Fruit fly (Drosophila melanogaster) whole organism, embryonic: ENCODE data around the gene Sfp33A3.

Experiments used
- Atf3 ChIP-seq: fragments of 200-800 bp; sonication (Bioruptor generic); optimal IDR thresholded peaks from 3 replicates; lab custom pipeline; 2016; ENCODE audit warnings: missing biosample characterization, missing genetic modification characterization
- CG10147 ChIP-seq: fragments of 200-800 bp; sonication (Bioruptor generic); optimal IDR thresholded peaks from 2 replicates; lab custom pipeline; 2019; ENCODE audit warnings: missing biosample characterization, mild to moderate bottlenecking, missing genetic modification characterization, moderate library complexity
- CG10267 ChIP-seq: fragments of 200-800 bp; sonication (Bioruptor generic); optimal IDR thresholded peaks from 2 replicates; lab custom pipeline; 2018; ENCODE audit warnings: missing biosample characterization, mild to moderate bottlenecking, missing genetic modification characterization, moderate library complexity
- CG12071 ChIP-seq: fragments of 200-800 bp; sonication (Bioruptor generic); optimal IDR thresholded peaks from 3 replicates; lab custom pipeline; 2018; ENCODE audit warnings: missing biosample characterization, mild to moderate bottlenecking, missing genetic modification characterization
- CG1233 ChIP-seq: fragments of 200-800 bp; sonication (Bioruptor generic); optimal IDR thresholded peaks from 4 replicates; lab custom pipeline; 2018; ENCODE audit warnings: missing biosample characterization, mild to moderate bottlenecking, missing genetic modification characterization
- CG12942 ChIP-seq: fragments of 200-800 bp; sonication (Bioruptor generic); optimal IDR thresholded peaks from 3 replicates; lab custom pipeline; 2016; ENCODE audit warnings: missing biosample characterization, missing genetic modification characterization
- CG13296 ChIP-seq: fragments of 200-800 bp; sonication (Bioruptor generic); optimal IDR thresholded peaks from 3 replicates; lab custom pipeline; 2018; ENCODE audit warnings: missing biosample characterization, mild to moderate bottlenecking, missing genetic modification characterization
- CG14014 ChIP-seq: fragments of 200-800 bp; sonication (Bioruptor generic); IDR thresholded peaks from 2 replicates; pipeline ENCODE4 v1.3.6; 2022; ENCODE audit warnings: missing biosample characterization, missing genetic modification characterization
- CG14965 ChIP-seq: fragments of 200-800 bp; sonication (Bioruptor generic); optimal IDR thresholded peaks from 2 replicates; lab custom pipeline; 2016; ENCODE audit warnings: missing biosample characterization, missing genetic modification characterization, borderline replicate concordance
- CG16863 ChIP-seq: fragments of 200-800 bp; sonication (Bioruptor generic); optimal IDR thresholded peaks from 3 replicates; lab custom pipeline; 2016; ENCODE audit warnings: missing biosample characterization, missing genetic modification characterization
- CG17359 ChIP-seq: fragments of 200-800 bp; sonication (Bioruptor generic); optimal IDR thresholded peaks from 3 replicates; lab custom pipeline; 2018; ENCODE audit warnings: missing biosample characterization, mild to moderate bottlenecking, missing genetic modification characterization, moderate library complexity
- CG17829 ChIP-seq: fragments of 200-800 bp; optimal IDR thresholded peaks from 2 replicates; lab custom pipeline; 2019; ENCODE audit warnings: missing biosample characterization, mild to moderate bottlenecking, missing genetic modification characterization, moderate library complexity
- CG18476 ChIP-seq: fragments of 200-800 bp; sonication (Bioruptor generic); optimal IDR thresholded peaks from 2 replicates; lab custom pipeline; 2016; ENCODE audit warnings: missing biosample characterization, mild to moderate bottlenecking, missing genetic modification characterization
- CG2678 ChIP-seq: fragments of 200-800 bp; sonication (Bioruptor generic); optimal IDR thresholded peaks from 3 replicates; lab custom pipeline; 2019; ENCODE audit warnings: missing biosample characterization, mild to moderate bottlenecking, missing genetic modification characterization, moderate library complexity
- CG30403 ChIP-seq: fragments of 200-800 bp; sonication (Bioruptor generic); optimal IDR thresholded peaks from 3 replicates; lab custom pipeline; 2016; ENCODE audit warnings: missing biosample characterization, missing genetic modification characterization
- CG6654 ChIP-seq: fragments of 200-800 bp; sonication (Bioruptor generic); optimal IDR thresholded peaks from 2 replicates; lab custom pipeline; 2017; ENCODE audit warnings: missing biosample characterization, mild to moderate bottlenecking, missing genetic modification characterization
- CG6813 ChIP-seq: fragments of 200-800 bp; sonication (Bioruptor generic); optimal IDR thresholded peaks from 2 replicates; lab custom pipeline; 2017; ENCODE audit warnings: missing biosample characterization, missing genetic modification characterization, mild to moderate bottlenecking, moderate library complexity, missing genetic modification reagents
- CG8281 ChIP-seq: fragments of 200-800 bp; sonication (Bioruptor generic); optimal IDR thresholded peaks from 2 replicates; lab custom pipeline; 2018; ENCODE audit warnings: missing biosample characterization, mild to moderate bottlenecking, missing genetic modification characterization, moderate library complexity
- CG9437 ChIP-seq: fragments of 200-800 bp; sonication (Bioruptor generic); optimal IDR thresholded peaks from 2 replicates; lab custom pipeline; 2018; ENCODE audit warnings: missing biosample characterization, mild to moderate bottlenecking, missing genetic modification characterization
- CG9609 ChIP-seq: fragments of 200-800 bp; sonication (Bioruptor generic); optimal IDR thresholded peaks from 3 replicates; lab custom pipeline; 2016; ENCODE audit warnings: missing biosample characterization, missing genetic modification characterization
- CG9727 ChIP-seq: fragments of 200-800 bp; sonication (Bioruptor generic); optimal IDR thresholded peaks from 3 replicates; lab custom pipeline; 2017; ENCODE audit warnings: missing biosample characterization, mild to moderate bottlenecking, missing genetic modification characterization
- D19A ChIP-seq: fragments of 200-800 bp; optimal IDR thresholded peaks from 3 replicates; lab custom pipeline; 2019; ENCODE audit warnings: missing biosample characterization, mild to moderate bottlenecking, missing genetic modification characterization, moderate library complexity
- D19B ChIP-seq: fragments of 200-800 bp; sonication (Bioruptor generic); optimal IDR thresholded peaks from 2 replicates; lab custom pipeline; 2017; ENCODE audit warnings: missing biosample characterization, mild to moderate bottlenecking, missing genetic modification characterization
- Dek ChIP-seq: fragments of 200-800 bp; sonication (Bioruptor generic); optimal IDR thresholded peaks from 3 replicates; lab custom pipeline; 2019; ENCODE audit warnings: missing biosample characterization, mild to moderate bottlenecking, missing genetic modification characterization, moderate library complexity
- Dip2 ChIP-seq: fragments of 200-800 bp; sonication (Bioruptor generic); IDR thresholded peaks from 2 replicates; pipeline ENCODE4 v1.3.6; 2022; ENCODE audit warnings: missing biosample characterization, missing genetic modification characterization
- Doc2 ChIP-seq: fragments of 200-800 bp; sonication (Bioruptor generic); IDR thresholded peaks from 2 replicates; pipeline ENCODE4 v1.3.6; 2022; ENCODE audit warnings: missing biosample characterization, missing genetic modification characterization
- ERR ChIP-seq: fragments of 200-800 bp; sonication (Bioruptor generic); optimal IDR thresholded peaks from 2 replicates; lab custom pipeline; 2016; ENCODE audit warnings: missing biosample characterization, missing genetic modification characterization
- Elba2 ChIP-seq: fragments of 200-800 bp; sonication (Bioruptor generic); optimal IDR thresholded peaks from 3 replicates; lab custom pipeline; 2016; ENCODE audit warnings: missing biosample characterization, missing genetic modification characterization
- HLHmδ ChIP-seq: fragments of 200-800 bp; sonication (Bioruptor generic); optimal IDR thresholded peaks from 2 replicates; lab custom pipeline; 2018; ENCODE audit warnings: missing biosample characterization, mild to moderate bottlenecking, missing genetic modification characterization, moderate library complexity
- Lpt ChIP-seq: fragments of >200 bp; optimal IDR thresholded peaks from 2 replicates; lab custom pipeline; 2018; ENCODE audit warnings: missing biosample characterization, missing genetic modification characterization
- Sox102F ChIP-seq: fragments of 200-800 bp; sonication (Bioruptor generic); optimal IDR thresholded peaks from 2 replicates; lab custom pipeline; 2018; ENCODE audit warnings: missing biosample characterization, mild to moderate bottlenecking, missing genetic modification characterization, moderate library complexity
- Sry-δ ChIP-seq: fragments of 200-800 bp; sonication (Bioruptor generic); optimal IDR thresholded peaks from 2 replicates; lab custom pipeline; 2016; ENCODE audit warnings: missing biosample characterization, missing genetic modification characterization
- Vsx1 ChIP-seq: fragments of 200-800 bp; sonication (Bioruptor generic); optimal IDR thresholded peaks from 2 replicates; lab custom pipeline; 2017; ENCODE audit warnings: missing biosample characterization, mild to moderate bottlenecking, missing genetic modification characterization, missing genetic modification reagents
- Xbp1 ChIP-seq: fragments of 200-800 bp; sonication (Bioruptor generic); optimal IDR thresholded peaks from 3 replicates; lab custom pipeline; 2016; ENCODE audit warnings: missing biosample characterization, mild to moderate bottlenecking, missing genetic modification characterization
- ab ChIP-seq: fragments of 200-800 bp; sonication (Bioruptor generic); optimal IDR thresholded peaks from 2 replicates; lab custom pipeline; 2016; ENCODE audit warnings: missing biosample characterization, missing genetic modification characterization
- ac ChIP-seq: fragments of 200-800 bp; sonication (Bioruptor generic); optimal IDR thresholded peaks from 3 replicates; lab custom pipeline; 2017; ENCODE audit warnings: missing biosample characterization, mild to moderate bottlenecking, missing genetic modification characterization
- al ChIP-seq: fragments of 200-800 bp; sonication (Bioruptor generic); IDR thresholded peaks from 2 replicates; pipeline ENCODE4 v1.3.6; 2022; ENCODE audit warnings: missing biosample characterization, missing genetic modification characterization
- br ChIP-seq: fragments of >200 bp; optimal IDR thresholded peaks from 2 replicates; lab custom pipeline; 2017
- cad ChIP-seq: fragments of >200 bp; optimal IDR thresholded peaks from 2 replicates; lab custom pipeline; 2017; ENCODE audit warnings: missing biosample characterization, missing genetic modification characterization
- danr ChIP-seq: fragments of 200-800 bp; sonication (Bioruptor generic); IDR thresholded peaks from 2 replicates; pipeline ENCODE4 v1.3.6; 2022; ENCODE audit warnings: missing biosample characterization, missing genetic modification characterization
- en ChIP-seq: fragments of 200-800 bp; sonication (Bioruptor generic); optimal IDR thresholded peaks from 2 replicates; lab custom pipeline; 2016; ENCODE audit warnings: missing biosample characterization, missing genetic modification characterization
- lov ChIP-seq, 2 experiments: fragments of 200-800 bp in 1 of 2; fragments of >200 bp in 1 of 2; sonication (Bioruptor generic) in 1 of 2; IDR thresholded peaks in 1 of 2; optimal IDR thresholded peaks in 1 of 2; 2 replicates in 1 of 2; 3 replicates in 1 of 2; pipeline versions ENCODE4 v1.3.6 to Lab custom; 2017 to 2022; ENCODE audit warnings: missing biosample characterization in 1 of 2, missing genetic modification characterization in 1 of 2
- nmo ChIP-seq: fragments of 200-800 bp; sonication (Bioruptor generic); optimal IDR thresholded peaks from 2 replicates; lab custom pipeline; 2018; ENCODE audit warnings: missing biosample characterization, mild to moderate bottlenecking, missing genetic modification characterization, moderate library complexity
- nom ChIP-seq: fragments of 200-800 bp; sonication (Bioruptor generic); optimal IDR thresholded peaks from 2 replicates; lab custom pipeline; 2017; ENCODE audit warnings: missing biosample characterization, missing genetic modification characterization, mild to moderate bottlenecking, moderate library complexity, missing genetic modification reagents
- phol ChIP-seq: fragments of 200-800 bp; sonication (Bioruptor generic); optimal IDR thresholded peaks from 3 replicates; lab custom pipeline; 2018; ENCODE audit warnings: missing biosample characterization, mild to moderate bottlenecking, missing genetic modification characterization, moderate library complexity
- psq ChIP-seq: fragments of 200-800 bp; sonication (Bioruptor generic); optimal IDR thresholded peaks from 2 replicates; lab custom pipeline; 2017; ENCODE audit warnings: missing biosample characterization, missing genetic modification characterization
- row ChIP-seq: fragments of 200-800 bp; sonication (Bioruptor generic); IDR thresholded peaks from 3 replicates; pipeline ENCODE4 v1.3.6; 2022; ENCODE audit warnings: missing biosample characterization, missing genetic modification characterization
- shn ChIP-seq: fragments of 200-800 bp; sonication (Bioruptor generic); optimal IDR thresholded peaks from 3 replicates; lab custom pipeline; 2016; ENCODE audit warnings: missing biosample characterization, missing genetic modification characterization
- tio ChIP-seq: fragments of 200-800 bp; sonication (Bioruptor generic); optimal IDR thresholded peaks from 2 replicates; lab custom pipeline; 2017; ENCODE audit warnings: missing biosample characterization, missing genetic modification characterization, inconsistent platforms
- ttk ChIP-seq: fragments of 200-800 bp; sonication (Bioruptor generic); IDR thresholded peaks from 2 replicates; pipeline ENCODE4 v2.1.2; 2022; ENCODE audit warnings: missing biosample characterization, missing genetic modification characterization
- tx ChIP-seq: fragments of 200-800 bp; sonication (Bioruptor generic); optimal IDR thresholded peaks from 2 replicates; lab custom pipeline; 2016; ENCODE audit warnings: missing biosample characterization, missing genetic modification characterization

Sfp33A3 gene

DNA sequence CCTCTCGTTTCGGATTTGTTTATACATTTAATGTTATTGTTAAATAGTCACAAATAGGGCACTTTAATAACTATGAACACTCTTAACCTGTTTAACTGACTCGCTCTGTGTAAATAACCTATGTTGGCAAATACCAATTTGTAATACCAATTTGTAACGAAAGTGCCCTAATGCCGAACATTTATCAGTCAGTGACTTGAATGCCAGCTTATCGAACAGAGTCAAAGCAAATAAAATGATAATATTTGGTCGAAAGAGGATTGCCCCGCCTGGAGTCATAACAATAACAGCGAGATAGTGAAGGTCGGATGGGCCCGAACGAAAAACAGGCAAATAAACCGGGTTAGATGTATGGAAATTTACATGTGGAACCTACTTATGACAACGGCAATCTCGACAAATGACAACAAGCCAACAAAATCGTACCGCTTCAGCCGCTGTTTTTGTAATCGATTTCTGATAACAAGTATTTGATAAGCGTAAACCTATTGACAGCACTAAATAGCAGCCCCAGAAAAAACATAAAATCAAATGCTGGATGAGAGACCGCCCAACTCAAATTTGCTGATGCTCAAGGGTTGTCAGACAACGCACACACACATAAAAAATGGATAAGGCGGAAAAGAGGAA lies 5.6 kb downstream of the Sfp33A3 start (continued):
- TF ChIP-seq CG1233 (GFP tag; lab: Kevin White, UChicago), result no peak
- no peak for TF ChIP-seq CG17359 (tag; lab: Kevin White, UChicago)
- no peak for TF ChIP-seq danr (GFP tag; lab: Robert Waterston, UW)
- TF ChIP-seq CG14014 (GFP tag; lab: Robert Waterston, UW), result peak; percentile 29; the same call in 1 of the 2 replicates
- TF ChIP-seq CG2678 (tag; lab: Kevin White, UChicago), result peak; percentile 43
- TF ChIP-seq Doc2 (GFP tag; lab: Robert Waterston, UW), result no peak
- no peak for TF ChIP-seq CG9727 (GFP tag; lab: Kevin White, UChicago)
- TF ChIP-seq Dip2 (GFP tag; lab: Robert Waterston, UW), result no peak
- no peak for TF ChIP-seq CG10147 (GFP tag; lab: Kevin White, UChicago)
- TF ChIP-seq CG14965 (GFP tag; lab: Kevin White, UChicago), result no peak
- TF ChIP-seq Xbp1 (GFP tag; lab: Kevin White, UChicago), result no peak
- no peak for TF ChIP-seq D19B (GFP tag; lab: Kevin White, UChicago)
- TF ChIP-seq psq (GFP tag; lab: Kevin White, UChicago), result no peak
- TF ChIP-seq al (GFP tag; lab: Robert Waterston, UW), result no peak
- no peak for TF ChIP-seq HLHmδ (GFP tag; lab: Kevin White, UChicago)
- peak; percentile 19 for TF ChIP-seq Vsx1
- no peak for TF ChIP-seq Sry-δ (GFP tag; lab: Kevin White, UChicago)
- no peak for TF ChIP-seq ERR (GFP tag; lab: Kevin White, UChicago)
- no peak for TF ChIP-seq Sox102F (GFP tag; lab: Kevin White, UChicago)
- no peak for TF ChIP-seq Elba2 (GFP tag; lab: Kevin White, UChicago)
- no peak for TF ChIP-seq nmo (GFP tag; lab: Kevin White, UChicago)
- no peak for TF ChIP-seq Atf3
- TF ChIP-seq cad, result no peak
- TF ChIP-seq CG30403 (GFP tag; lab: Kevin White, UChicago), result no peak
- TF ChIP-seq ac, result no peak
- no peak for TF ChIP-seq D19A (tag; lab: Kevin White, UChicago)
- no peak for TF ChIP-seq row (GFP tag; lab: Robert Waterston, UW)
- no peak for TF ChIP-seq CG12942 (GFP tag; lab: Kevin White, UChicago)
- TF ChIP-seq tx (GFP tag; lab: Kevin White, UChicago), result no peak
- no peak for TF ChIP-seq CG8281
- no peak for TF ChIP-seq br (lab: Kevin White, UChicago)
- TF ChIP-seq CG16863 (GFP tag; lab: Kevin White, UChicago), result no peak
- no peak for TF ChIP-seq ttk
- TF ChIP-seq CG9437, result no peak
- TF ChIP-seq tio (GFP tag; lab: Kevin White, UChicago), result no peak
- TF ChIP-seq nom (GFP tag; lab: Kevin White, UChicago), result no peak
- no peak for TF ChIP-seq shn (GFP tag; lab: Kevin White, UChicago)
- no peak for TF ChIP-seq en (GFP tag; lab: Kevin White, UChicago)
- TF ChIP-seq Lpt (GFP tag; lab: Kevin White, UChicago), result no peak
- TF ChIP-seq CG10267 (tag; lab: Kevin White, UChicago), result no peak
- TF ChIP-seq CG6813, result no peak
- no peak for TF ChIP-seq CG18476 (GFP tag; lab: Kevin White, UChicago)
- no peak for TF ChIP-seq CG17829 (tag; lab: Kevin White, UChicago)
- TF ChIP-seq CG9609 (GFP tag; lab: Kevin White, UChicago), result no peak
- no peak for TF ChIP-seq ab (GFP tag; lab: Kevin White, UChicago)
- TF ChIP-seq CG6654 (GFP tag; lab: Kevin White, UChicago), result no peak
- TF ChIP-seq Dek, result no peak
- no peak for TF ChIP-seq phol (tag; lab: Kevin White, UChicago)
- no peak for TF ChIP-seq lov (optimal IDR thresholded peaks at IDR 0.05; lab: Kevin White, UChicago)
- no peak for TF ChIP-seq lov (GFP tag; IDR thresholded peaks at IDR 0.05; lab: Robert Waterston, UW)
- peak; percentile 29 for TF ChIP-seq CG13296 (GFP tag; lab: Kevin White, UChicago)
- peak; percentile 27 for TF ChIP-seq CG12071 (GFP tag; lab: Kevin White, UChicago)
